Fruit fly (Drosophila melanogaster) whole organism, embryonic: Measurements from ENCODE around the gene Tep1.

ENCODE experiments used
- Ada2b ChIP-seq: fragments of 200-800 bp; sonication (Bioruptor generic); IDR thresholded peaks from 2 replicates; pipeline ENCODE4 v1.3.6; 2022; ENCODE audit warnings: missing biosample characterization, missing genetic modification characterization
- Antp ChIP-seq: fragments of 200-800 bp; sonication (Bioruptor generic); optimal IDR thresholded peaks from 3 replicates; lab custom pipeline; 2016; ENCODE audit warnings: missing biosample characterization, missing genetic modification characterization
- Atf6 ChIP-seq: fragments of 200-800 bp; sonication (Bioruptor generic); IDR thresholded peaks from 2 replicates; pipeline ENCODE4 v1.3.6; 2022; ENCODE audit warnings: missing biosample characterization, missing genetic modification characterization
- CG10565 ChIP-seq: fragments of 200-800 bp; sonication (Bioruptor generic); optimal IDR thresholded peaks from 3 replicates; lab custom pipeline; 2016; ENCODE audit warnings: missing biosample characterization, mild to moderate bottlenecking, missing genetic modification characterization
- CG11560 ChIP-seq: fragments of 200-800 bp; sonication (Bioruptor generic); IDR thresholded peaks from 3 replicates; pipeline ENCODE4 v1.3.6; 2022; ENCODE audit warnings: missing biosample characterization, missing genetic modification characterization
- CG1233 ChIP-seq: fragments of 200-800 bp; sonication (Bioruptor generic); optimal IDR thresholded peaks from 4 replicates; lab custom pipeline; 2018; ENCODE audit warnings: missing biosample characterization, mild to moderate bottlenecking, missing genetic modification characterization
- CG12744 ChIP-seq: fragments of 200-800 bp; sonication (Bioruptor generic); optimal IDR thresholded peaks from 2 replicates; lab custom pipeline; 2016; ENCODE audit warnings: missing biosample characterization, missing genetic modification characterization
- CG14441 ChIP-seq: fragments of 200-800 bp; sonication (Bioruptor generic); IDR thresholded peaks from 2 replicates; pipeline ENCODE4 v1.3.6; 2022; ENCODE audit warnings: missing biosample characterization, missing genetic modification characterization
- CG14965 ChIP-seq: fragments of 200-800 bp; sonication (Bioruptor generic); optimal IDR thresholded peaks from 2 replicates; lab custom pipeline; 2016; ENCODE audit warnings: missing biosample characterization, missing genetic modification characterization, borderline replicate concordance
- CG17328 ChIP-seq: fragments of 200-800 bp; sonication (Bioruptor generic); IDR thresholded peaks from 2 replicates; pipeline ENCODE4 v1.3.6; 2022; ENCODE audit warnings: missing biosample characterization, missing genetic modification characterization
- CG18011 ChIP-seq: fragments of 200-800 bp; sonication (Bioruptor generic); optimal IDR thresholded peaks from 2 replicates; lab custom pipeline; 2017; ENCODE audit warnings: missing biosample characterization, missing genetic modification characterization, mild to moderate bottlenecking, moderate library complexity, missing genotype
- CG2199 ChIP-seq: fragments of 200-800 bp; sonication (Bioruptor generic); IDR thresholded peaks from 3 replicates; pipeline ENCODE4 v1.3.6; 2022; ENCODE audit warnings: missing biosample characterization, missing genetic modification characterization
- CG2678 ChIP-seq: fragments of 200-800 bp; sonication (Bioruptor generic); optimal IDR thresholded peaks from 3 replicates; lab custom pipeline; 2019; ENCODE audit warnings: missing biosample characterization, mild to moderate bottlenecking, missing genetic modification characterization, moderate library complexity
- CG32532 ChIP-seq: fragments of 200-800 bp; sonication (Bioruptor generic); IDR thresholded peaks from 2 replicates; pipeline ENCODE4 v1.3.6; 2022; ENCODE audit warnings: missing biosample characterization, missing genetic modification characterization
- CG4617 ChIP-seq: fragments of 200-800 bp; sonication (Bioruptor generic); optimal IDR thresholded peaks from 3 replicates; lab custom pipeline; 2016; ENCODE audit warnings: missing biosample characterization, missing genetic modification characterization, borderline replicate concordance
- CG4820 ChIP-seq: fragments of 200-800 bp; sonication (Bioruptor generic); optimal IDR thresholded peaks from 3 replicates; lab custom pipeline; 2016; ENCODE audit warnings: missing biosample characterization, missing genetic modification characterization
- CG5180 ChIP-seq: fragments of 200-800 bp; sonication (Bioruptor generic); optimal IDR thresholded peaks from 3 replicates; lab custom pipeline; 2017; ENCODE audit warnings: missing biosample characterization, missing genetic modification characterization, mild to moderate bottlenecking, moderate library complexity, missing genetic modification reagents
- CG7357 ChIP-seq: fragments of 200-800 bp; sonication (Bioruptor generic); IDR thresholded peaks from 3 replicates; pipeline ENCODE4 v1.3.6; 2022; ENCODE audit warnings: missing biosample characterization, missing genetic modification characterization
- CG7556 ChIP-seq: fragments of 200-800 bp; sonication (Bioruptor generic); optimal IDR thresholded peaks from 2 replicates; lab custom pipeline; 2017; ENCODE audit warnings: missing biosample characterization, mild to moderate bottlenecking, missing genetic modification characterization
- CG8944 ChIP-seq: fragments of 200-800 bp; sonication (Bioruptor generic); optimal IDR thresholded peaks from 3 replicates; lab custom pipeline; 2016; ENCODE audit warnings: missing biosample characterization, missing genetic modification characterization
- CG9727 ChIP-seq: fragments of 200-800 bp; sonication (Bioruptor generic); optimal IDR thresholded peaks from 3 replicates; lab custom pipeline; 2017; ENCODE audit warnings: missing biosample characterization, mild to moderate bottlenecking, missing genetic modification characterization
- CoRest ChIP-seq: fragments of 200-800 bp; sonication (Bioruptor generic); optimal IDR thresholded peaks from 3 replicates; lab custom pipeline; 2018; ENCODE audit warnings: missing biosample characterization, mild to moderate bottlenecking, missing genetic modification characterization, moderate library complexity
- D ChIP-seq, 2 experiments: fragments of 200-800 bp in 1 of 2; fragments of >200 bp in 1 of 2; sonication (Bioruptor generic) in 1 of 2; optimal IDR thresholded peaks; 2 replicates in 1 of 2; 3 replicates in 1 of 2; lab custom pipeline; 2017; ENCODE audit warnings: mild to moderate bottlenecking in 1 of 2, missing biosample characterization in 1 of 2, missing genetic modification characterization in 1 of 2, missing genetic modification reagents in 1 of 2
- Fer3 ChIP-seq: fragments of 200-800 bp; sonication (Bioruptor generic); optimal IDR thresholded peaks from 2 replicates; lab custom pipeline; 2018; ENCODE audit warnings: missing biosample characterization, mild to moderate bottlenecking, missing genetic modification characterization, moderate library complexity
- Hey ChIP-seq: fragments of 200-800 bp; sonication (Bioruptor generic); optimal IDR thresholded peaks from 3 replicates; lab custom pipeline; 2018; ENCODE audit warnings: missing biosample characterization, mild to moderate bottlenecking, missing genetic modification characterization
- Med ChIP-seq: fragments of 200-800 bp; sonication (Bioruptor generic); peaks from one replicate; lab custom pipeline; 2016; ENCODE audit warnings: missing biosample characterization, missing genetic modification characterization, mild to moderate bottlenecking, inconsistent platforms, moderate library complexity
- Poxn ChIP-seq: fragments of 200-800 bp; sonication (Bioruptor generic); IDR thresholded peaks from 2 replicates; pipeline ENCODE4 v1.3.6; 2022; ENCODE audit warnings: missing biosample characterization, missing genetic modification characterization
- Spps ChIP-seq: fragments of 200-800 bp; sonication (Bioruptor generic); optimal IDR thresholded peaks from 2 replicates; lab custom pipeline; 2018; ENCODE audit warnings: missing biosample characterization, mild to moderate bottlenecking, missing genetic modification characterization
- ac ChIP-seq: fragments of 200-800 bp; sonication (Bioruptor generic); optimal IDR thresholded peaks from 3 replicates; lab custom pipeline; 2017; ENCODE audit warnings: missing biosample characterization, mild to moderate bottlenecking, missing genetic modification characterization
- ap ChIP-seq: fragments of 200-800 bp; sonication (Bioruptor generic); IDR thresholded peaks from 2 replicates; pipeline ENCODE4 v1.3.6; 2022; ENCODE audit warnings: missing biosample characterization, missing genetic modification characterization
- btn ChIP-seq: fragments of 200-800 bp; sonication (Bioruptor generic); optimal IDR thresholded peaks from 2 replicates; lab custom pipeline; 2016; ENCODE audit warnings: missing biosample characterization, missing genetic modification characterization
- cad ChIP-seq: fragments of >200 bp; optimal IDR thresholded peaks from 2 replicates; lab custom pipeline; 2017; ENCODE audit warnings: missing biosample characterization, missing genetic modification characterization
- chinmo ChIP-seq: fragments of 200-800 bp; sonication (Bioruptor generic); IDR thresholded peaks from 4 replicates; pipeline ENCODE4 v1.3.6; 2022; ENCODE audit warnings: missing biosample characterization, missing genetic modification characterization; ENCODE audit not compliant: partially characterized antibody
- ci ChIP-seq: fragments of 200-800 bp; sonication (Bioruptor generic); IDR thresholded peaks from 3 replicates; pipeline ENCODE4 v1.3.6; 2022; ENCODE audit warnings: missing biosample characterization, missing genetic modification characterization
- croc ChIP-seq: fragments of 200-800 bp; sonication (Bioruptor generic); conservative IDR thresholded peaks from 3 replicates; pipeline ENCODE4 v1.3.6; 2022; ENCODE audit warnings: missing biosample characterization, missing genetic modification characterization
- dm ChIP-seq: fragments of 200-800 bp; sonication (Bioruptor generic); optimal IDR thresholded peaks from 3 replicates; lab custom pipeline; 2016; ENCODE audit warnings: missing biosample characterization, missing genetic modification characterization
- exex ChIP-seq: fragments of 200-800 bp; sonication (Bioruptor generic); optimal IDR thresholded peaks from 4 replicates; lab custom pipeline; 2018; ENCODE audit warnings: missing biosample characterization, mild to moderate bottlenecking, missing genetic modification characterization, moderate library complexity
- gcm2 ChIP-seq: fragments of 200-800 bp; sonication (Bioruptor generic); optimal IDR thresholded peaks from 2 replicates; lab custom pipeline; 2016; ENCODE audit warnings: missing biosample characterization, missing genetic modification characterization
- gro ChIP-seq: fragments of 200-800 bp; sonication (Bioruptor generic); optimal IDR thresholded peaks from 2 replicates; lab custom pipeline; 2016; ENCODE audit warnings: missing biosample characterization, missing genetic modification characterization
- gsb ChIP-seq: fragments of 200-800 bp; sonication (Bioruptor generic); IDR thresholded peaks from 2 replicates; pipeline ENCODE4 v1.3.6; 2022; ENCODE audit warnings: missing biosample characterization, missing genetic modification characterization
- ind ChIP-seq: fragments of 200-800 bp; sonication (Bioruptor generic); optimal IDR thresholded peaks from 3 replicates; lab custom pipeline; 2016; ENCODE audit warnings: missing biosample characterization, missing genetic modification characterization
- jigr1 ChIP-seq: fragments of 200-800 bp; sonication (Bioruptor generic); IDR thresholded peaks from 3 replicates; pipeline ENCODE4 v1.3.6; 2022; ENCODE audit warnings: missing biosample characterization, missing genetic modification characterization
- lola ChIP-seq, 3 experiments: fragments of >200 bp in 2 of 3; fragments of 200-800 bp in 1 of 3; sonication (Bioruptor generic) in 1 of 3; optimal IDR thresholded peaks; 2 replicates each; lab custom pipeline; 2017 to 2019; ENCODE audit warnings: missing biosample characterization in 3 of 3, missing genetic modification characterization in 3 of 3, mild to moderate bottlenecking in 1 of 3, moderate library complexity in 1 of 3
- nerfin-1 ChIP-seq: fragments of 200-800 bp; sonication (Bioruptor generic); optimal IDR thresholded peaks from 3 replicates; lab custom pipeline; 2019; ENCODE audit warnings: missing biosample characterization, mild to moderate bottlenecking, missing genetic modification characterization, moderate library complexity
- nerfin-2 ChIP-seq: fragments of 200-800 bp; sonication (Bioruptor generic); IDR thresholded peaks from 2 replicates; pipeline ENCODE4 v1.3.6; 2022; ENCODE audit warnings: missing biosample characterization, missing genetic modification characterization; ENCODE audit not compliant: partially characterized antibody
- prd ChIP-seq, 3 experiments: fragments of >200 bp in 2 of 3; fragments of 200-800 bp in 1 of 3; sonication (Bioruptor generic) in 1 of 3; optimal IDR thresholded peaks in 2 of 3; IDR thresholded peaks in 1 of 3; 2 replicates in 2 of 3; 3 replicates in 1 of 3; pipeline versions ENCODE4 v1.3.6 to Lab custom; 2017 to 2022; ENCODE audit warnings: missing biosample characterization in 1 of 3, missing genetic modification characterization in 1 of 3
- row ChIP-seq: fragments of 200-800 bp; sonication (Bioruptor generic); IDR thresholded peaks from 3 replicates; pipeline ENCODE4 v1.3.6; 2022; ENCODE audit warnings: missing biosample characterization, missing genetic modification characterization
- sim ChIP-seq: fragments of 200-800 bp; sonication (Bioruptor generic); IDR thresholded peaks from 2 replicates; pipeline ENCODE4 v1.3.6; 2022; ENCODE audit warnings: missing biosample characterization, missing genetic modification characterization
- zen2 ChIP-seq: fragments of 200-800 bp; sonication (Bioruptor generic); IDR thresholded peaks from 3 replicates; pipeline ENCODE4 v1.3.6; 2022; ENCODE audit warnings: missing biosample characterization, missing genetic modification characterization; ENCODE audit not compliant: partially characterized antibody

The Tep1 gene

DNA sequence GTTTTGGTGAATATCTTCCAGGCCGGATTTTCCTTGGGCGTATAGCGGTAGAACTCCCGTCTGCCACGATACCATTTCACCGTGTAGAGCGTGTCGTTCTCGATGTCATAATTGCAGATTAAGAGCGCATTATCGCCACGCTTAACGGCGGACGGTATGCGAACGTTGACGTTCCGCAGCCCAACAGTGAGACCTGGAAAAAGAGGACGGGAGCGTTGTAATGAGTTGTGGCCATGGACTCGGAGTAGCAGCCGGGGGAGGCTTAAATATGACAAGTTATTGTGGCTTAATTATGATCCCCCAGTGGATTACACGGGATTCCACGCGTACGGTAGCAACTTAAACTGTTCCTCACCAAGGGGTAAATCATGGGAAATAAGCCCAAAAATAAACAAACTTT, 14.5 kb upstream of the Tep1 start (continued):
- no peak for TF ChIP-seq CG17328 (GFP tag; lab: Robert Waterston, UW)
- TF ChIP-seq Spps (tag; lab: Kevin White, UChicago): no peak
- peak; percentile 34; the same call in 1 of the 2 replicates for TF ChIP-seq Atf6 (GFP tag; lab: Robert Waterston, UW)
- no peak for TF ChIP-seq sim (GFP tag; lab: Robert Waterston, UW)
- TF ChIP-seq CG4820 (GFP tag; lab: Kevin White, UChicago): no peak
- no peak for TF ChIP-seq zen2
- no peak for TF ChIP-seq ac (GFP tag; lab: Kevin White, UChicago)
- no peak for TF ChIP-seq gro (GFP tag; lab: Kevin White, UChicago)
- TF ChIP-seq nerfin-2 (GFP tag; lab: Robert Waterston, UW): no peak
- TF ChIP-seq CG18011: no peak
- TF ChIP-seq Poxn (GFP tag; lab: Robert Waterston, UW): no peak; the same call in 1 of the 2 replicates
- TF ChIP-seq exex (tag; lab: Kevin White, UChicago): peak; percentile 21
- no peak for TF ChIP-seq croc (GFP tag; lab: Robert Waterston, UW)
- 0 out of 3 replicates have a peak, but pooled peaks have one; percentile 60 for TF ChIP-seq CG2199 (GFP tag; lab: Robert Waterston, UW)
- TF ChIP-seq CG32532 (GFP tag; lab: Robert Waterston, UW): 0 out of 2 replicates have a peak, but pooled peaks have one; percentile 12
- peak; percentile 14 for TF ChIP-seq Hey (tag; lab: Kevin White, UChicago)
- TF ChIP-seq ci: 0 out of 3 replicates have a peak, but pooled peaks have one; percentile 41
- no peak for TF ChIP-seq CG2678
- TF ChIP-seq ap (GFP tag; lab: Robert Waterston, UW): no peak
- TF ChIP-seq CG4617 (GFP tag; lab: Kevin White, UChicago): no peak
- no peak for TF ChIP-seq CG14965
- no peak for TF ChIP-seq Fer3 (tag; lab: Kevin White, UChicago)
- no peak for TF ChIP-seq gcm2 (GFP tag; lab: Kevin White, UChicago)
- TF ChIP-seq CG5180 (GFP tag; lab: Kevin White, UChicago): no peak
- TF ChIP-seq Antp (GFP tag; lab: Kevin White, UChicago): peak; percentile 12
- no peak for TF ChIP-seq CG9727 (GFP tag; lab: Kevin White, UChicago)
- TF ChIP-seq chinmo: 0 out of 4 replicates have a peak, but pooled peaks have one; percentile 35
- TF ChIP-seq Med (GFP tag; lab: Kevin White, UChicago): peak; percentile 76
- TF ChIP-seq CG12744 (GFP tag; lab: Kevin White, UChicago): no peak
- no peak for TF ChIP-seq D (optimal IDR thresholded peaks at IDR 0.05; lab: Kevin White, UChicago)
- TF ChIP-seq D (GFP tag; optimal IDR thresholded peaks at IDR 0.05; lab: Kevin White, UChicago): no peak
- TF ChIP-seq CG10565 (GFP tag; lab: Kevin White, UChicago): no peak
- TF ChIP-seq lola (GFP tag; optimal IDR thresholded peaks at IDR 0.05; lab: Kevin White, UChicago): no peak
- TF ChIP-seq CG14441: peak; percentile 49; the same call in 1 of the 2 replicates
- no peak for TF ChIP-seq CoRest (tag; lab: Kevin White, UChicago)
- no peak for TF ChIP-seq prd (optimal IDR thresholded peaks at IDR 0.05; lab: Kevin White, UChicago)
- TF ChIP-seq prd (GFP tag; IDR thresholded peaks at IDR 0.05; lab: Robert Waterston, UW): peak; percentile 7; the same call in 1 of the 3 replicates
- no peak for TF ChIP-seq CG8944 (GFP tag; lab: Kevin White, UChicago)
- TF ChIP-seq CG7556 (GFP tag; lab: Kevin White, UChicago): no peak
- TF ChIP-seq dm (GFP tag; lab: Kevin White, UChicago): no peak
- no peak for TF ChIP-seq CG11560 (tag; lab: Robert Waterston, UW)
- TF ChIP-seq Ada2b (GFP tag; lab: Robert Waterston, UW): 0 out of 2 replicates have a peak, but pooled peaks have one; percentile 25
- peak; percentile 58; the same call in 2 of the 3 replicates for TF ChIP-seq row
- TF ChIP-seq jigr1 (GFP tag; lab: Robert Waterston, UW): 0 out of 3 replicates have a peak, but pooled peaks have one; percentile 36
- no peak for TF ChIP-seq CG1233
- TF ChIP-seq cad (GFP tag; lab: Kevin White, UChicago): no peak
- TF ChIP-seq CG7357 (GFP tag; lab: Robert Waterston, UW): peak; percentile 30; the same call in 1 of the 3 replicates
- TF ChIP-seq btn (GFP tag; lab: Kevin White, UChicago): no peak
- no peak for TF ChIP-seq ind (GFP tag; lab: Kevin White, UChicago)
- no peak for TF ChIP-seq gsb (GFP tag; lab: Robert Waterston, UW)
- no peak for TF ChIP-seq nerfin-1 (tag; lab: Kevin White, UChicago)
